Fruit fly (Drosophila melanogaster) whole organism, embryonic: Measurements from ENCODE around the gene CG34041.

Experiments
- Hr51 ChIP-seq, 2 experiments: fragments of 200-800 bp; sonication (Bioruptor generic); optimal IDR thresholded peaks; 2 replicates in 1 of 2; 3 replicates in 1 of 2; lab custom pipeline; 2016 to 2018; ENCODE audit warnings: missing biosample characterization in 2 of 2, missing genetic modification characterization in 2 of 2, mild to moderate bottlenecking in 1 of 2, moderate library complexity in 1 of 2
- MESR4 ChIP-seq: fragments of 200-800 bp; sonication (Bioruptor generic); optimal IDR thresholded peaks from 2 replicates; lab custom pipeline; 2018; ENCODE audit warnings: missing biosample characterization, mild to moderate bottlenecking, missing genetic modification characterization, moderate library complexity
- ac ChIP-seq: fragments of 200-800 bp; sonication (Bioruptor generic); optimal IDR thresholded peaks from 3 replicates; lab custom pipeline; 2017; ENCODE audit warnings: missing biosample characterization, mild to moderate bottlenecking, missing genetic modification characterization
- ap ChIP-seq: fragments of 200-800 bp; sonication (Bioruptor generic); IDR thresholded peaks from 2 replicates; pipeline ENCODE4 v1.3.6; 2022; ENCODE audit warnings: missing biosample characterization, missing genetic modification characterization
- bcd ChIP-seq: fragments of 200-800 bp; sonication (Bioruptor generic); optimal IDR thresholded peaks from 2 replicates; lab custom pipeline; 2017; ENCODE audit warnings: missing biosample characterization, mild to moderate bottlenecking, missing genetic modification characterization
- dimm ChIP-seq: fragments of 200-800 bp; sonication (Bioruptor generic); IDR thresholded peaks from 2 replicates; pipeline ENCODE4 v1.3.6; 2022; ENCODE audit warnings: missing biosample characterization, missing genetic modification characterization
- gro ChIP-seq: fragments of 200-800 bp; sonication (Bioruptor generic); optimal IDR thresholded peaks from 2 replicates; lab custom pipeline; 2016; ENCODE audit warnings: missing biosample characterization, missing genetic modification characterization
- lmd ChIP-seq: fragments of 200-800 bp; sonication (Bioruptor generic); IDR thresholded peaks from 2 replicates; pipeline ENCODE4 v1.3.6; 2022; ENCODE audit warnings: missing biosample characterization, missing genetic modification characterization
- tup ChIP-seq: fragments of 200-800 bp; sonication (Bioruptor generic); optimal IDR thresholded peaks from 2 replicates; lab custom pipeline; 2016; ENCODE audit warnings: missing biosample characterization, mild to moderate bottlenecking, missing genetic modification characterization, moderate library complexity

DNA sequence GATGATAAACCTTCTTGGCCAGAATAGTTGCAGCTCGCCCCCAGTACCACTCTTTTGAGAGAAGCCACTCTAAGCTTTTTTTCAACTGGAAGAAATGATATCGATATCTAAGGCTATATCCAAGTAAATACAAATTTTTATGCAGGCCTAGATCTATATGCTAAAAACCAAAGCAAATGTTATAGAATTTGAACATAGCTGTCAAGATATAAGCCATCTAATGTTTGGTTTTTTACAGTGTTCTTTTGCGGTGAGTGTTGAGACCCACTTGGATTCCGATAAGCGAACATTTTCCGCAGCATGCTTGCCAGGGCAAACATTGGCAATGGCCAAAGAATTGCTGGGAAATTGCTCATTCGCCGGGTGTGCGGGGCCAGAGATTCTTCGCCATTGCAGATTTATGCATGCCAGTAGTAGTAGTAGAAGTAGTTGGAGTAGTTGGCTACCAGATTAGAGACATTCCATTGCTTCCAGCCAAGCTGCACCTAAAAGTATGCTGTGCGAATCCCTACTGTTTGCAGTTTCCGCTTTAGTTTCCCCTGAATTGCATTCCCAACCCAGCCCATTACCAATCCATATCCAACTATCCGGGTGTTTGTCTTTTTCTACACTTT, 21.0 kb downstream of the CG34041 start:
- TF ChIP-seq ac (GFP tag; lab: Kevin White, UChicago), result no peak
- no peak for TF ChIP-seq lmd
- no peak for TF ChIP-seq Hr51 (GFP tag; optimal IDR thresholded peaks at IDR 0.05; lab: Kevin White, UChicago)
- no peak for TF ChIP-seq gro (GFP tag; lab: Kevin White, UChicago)
- no peak for TF ChIP-seq dimm (GFP tag; lab: Robert Waterston, UW)
- TF ChIP-seq ap, result no peak
- TF ChIP-seq MESR4 (GFP tag; lab: Kevin White, UChicago), result no peak
- no peak for TF ChIP-seq tup (GFP tag; lab: Kevin White, UChicago)
- no peak for TF ChIP-seq bcd (GFP tag; lab: Kevin White, UChicago)
